Worm (Caenorhabditis elegans): ENCODE results near the gene K10B3.5.

K10B3.5 gene

DNA sequence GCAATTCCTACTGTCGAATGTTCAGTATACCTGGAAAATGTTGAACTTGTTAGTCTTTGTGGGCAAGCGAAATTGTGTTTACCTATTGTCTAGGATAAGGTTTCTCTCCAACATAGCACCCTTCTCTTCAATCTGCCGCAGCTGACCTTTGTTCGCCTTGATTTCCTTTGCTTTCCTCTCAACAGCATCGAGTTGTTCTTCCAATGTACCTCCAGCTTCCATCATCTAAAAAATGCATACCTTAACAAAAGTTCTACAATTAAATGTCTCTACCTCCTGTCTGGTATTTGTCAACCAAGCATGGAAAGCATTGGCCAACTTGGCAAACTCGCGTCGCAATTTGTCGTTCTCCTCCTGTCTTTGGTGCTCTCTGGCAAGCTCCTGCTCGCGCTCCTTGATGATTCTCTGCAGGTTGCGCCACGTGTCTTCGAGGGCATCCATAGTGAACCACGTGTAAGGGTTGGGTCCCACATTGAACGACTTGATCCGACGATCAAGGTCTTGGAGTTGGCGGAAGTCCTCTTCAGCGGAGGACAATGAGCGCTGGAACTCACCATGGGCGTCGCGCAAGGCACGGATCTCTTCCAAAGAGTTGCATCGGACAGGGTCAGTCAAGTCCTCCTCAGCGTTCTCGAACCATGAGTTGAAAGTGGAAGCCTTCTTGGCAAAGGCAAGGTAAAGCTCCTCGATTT, 12.5 kb upstream of the K10B3.5 start:
- TF ChIP-seq ama-1 (optimal IDR thresholded peaks at IDR 0.05) (peak; percentile 39), tbx-37 (GFP tag; conservative IDR thresholded peaks at IDR 0.05) (no peak), hnd-1 (tag; optimal IDR thresholded peaks at IDR 0.05) (no peak)

DNA sequence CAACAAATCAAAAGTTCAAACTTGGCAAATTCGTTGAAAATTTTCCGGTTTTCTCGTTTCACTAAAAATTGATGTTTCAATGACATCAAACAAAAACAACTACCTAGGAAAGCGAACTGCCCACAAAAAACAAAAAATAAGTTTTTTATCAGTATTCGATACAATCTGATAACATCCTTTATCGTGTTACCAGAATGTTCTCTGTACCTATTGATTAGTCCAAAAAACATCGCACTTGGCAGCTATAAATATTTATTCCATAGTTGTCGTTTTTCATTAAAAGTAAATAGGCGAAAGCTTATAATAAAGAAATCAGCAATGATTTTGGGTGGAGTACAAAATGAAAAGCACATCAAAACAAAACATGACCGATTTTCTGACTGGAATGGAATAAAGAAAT, 10.9 kb upstream of the K10B3.5 start:
- TF ChIP-seq sea-1 (GFP tag; conservative IDR thresholded peaks at IDR 0.05), result no peak
- peak; percentile 40 for TF ChIP-seq ama-1 (optimal IDR thresholded peaks at IDR 0.05)

- TF ChIP-seq ceh-13 (GFP tag; optimal IDR thresholded peaks at IDR 0.05) (no peak), flt-1 (GFP tag; IDR thresholded peaks at IDR 0.05) (no peak), aly-1 (tag; optimal IDR thresholded peaks at IDR 0.05) (no peak), pes-1 (GFP tag; IDR thresholded peaks at IDR 0.05) (peak; percentile 52; the same call in 1 of the 2 replicates), ceh-36 (tag; optimal IDR thresholded peaks at IDR 0.05) (no peak), ets-7 (tag; optimal IDR thresholded peaks at IDR 0.05) (no peak), hmbx-1 (tag; optimal IDR thresholded peaks at IDR 0.05) (no peak), tbx-37 (GFP tag; conservative IDR thresholded peaks at IDR 0.05) (no peak), sea-1 (GFP tag; conservative IDR thresholded peaks at IDR 0.05) (no peak), tbx-11 (GFP tag; IDR thresholded peaks at IDR 0.05) (no peak), ama-1 (optimal IDR thresholded peaks at IDR 0.05) (no peak), B0310.2 (tag; optimal IDR thresholded peaks at IDR 0.05) (no peak), scrt-1 (GFP tag; IDR thresholded peaks at IDR 0.05) (no peak), F13C5.2 (tag; optimal IDR thresholded peaks at IDR 0.05) (peak; percentile 30), hnd-1 (tag; optimal IDR thresholded peaks at IDR 0.05) (no peak), tra-4 (tag; optimal IDR thresholded peaks at IDR 0.05) (no peak), hmg-4 (GFP tag; optimal IDR thresholded peaks at IDR 0.05) (peak; percentile 21)
Measured at ce11 chrX:3116033-3116876, 10.0 kb upstream of the K10B3.5 start, which contains the start of gene mai-1. mai-1 (minus strand) TSS chrX:3116589.

- TF ChIP-seq F13C5.2 (tag; optimal IDR thresholded peaks at IDR 0.05) (no peak), tbx-37 (GFP tag; conservative IDR thresholded peaks at IDR 0.05) (no peak), hmbx-1 (tag; optimal IDR thresholded peaks at IDR 0.05) (no peak), hmg-4 (GFP tag; optimal IDR thresholded peaks at IDR 0.05) (no peak), ceh-13 (GFP tag; optimal IDR thresholded peaks at IDR 0.05) (no peak), tbx-11 (GFP tag; IDR thresholded peaks at IDR 0.05) (no peak), tra-4 (tag; optimal IDR thresholded peaks at IDR 0.05) (no peak), ets-7 (tag; optimal IDR thresholded peaks at IDR 0.05) (no peak), B0310.2 (tag; optimal IDR thresholded peaks at IDR 0.05) (no peak), sea-1 (GFP tag; conservative IDR thresholded peaks at IDR 0.05) (no peak), pes-1 (GFP tag; IDR thresholded peaks at IDR 0.05) (no peak), flt-1 (GFP tag; IDR thresholded peaks at IDR 0.05) (no peak), scrt-1 (GFP tag; IDR thresholded peaks at IDR 0.05) (no peak), aly-1 (tag; optimal IDR thresholded peaks at IDR 0.05) (no peak)
Measured at ce11 chrX:3115134-3116032, 9.1 kb upstream of the K10B3.5 start.

ce11 chrX:3114306-3115133, 8.2 kb upstream of the K10B3.5 start, which contains the start of gene gpd-2:
gpd-2 (minus strand) TSS chrX:3114689.
- TF ChIP-seq ceh-36 (tag; optimal IDR thresholded peaks at IDR 0.05) (no peak), tbx-37 (GFP tag; conservative IDR thresholded peaks at IDR 0.05) (no peak), ceh-13 (GFP tag; optimal IDR thresholded peaks at IDR 0.05) (no peak), flt-1 (GFP tag; IDR thresholded peaks at IDR 0.05) (no peak), hmbx-1 (tag; optimal IDR thresholded peaks at IDR 0.05) (no peak), scrt-1 (GFP tag; IDR thresholded peaks at IDR 0.05) (no peak), ama-1 (optimal IDR thresholded peaks at IDR 0.05) (no peak), hnd-1 (tag; optimal IDR thresholded peaks at IDR 0.05) (no peak), tbx-11 (GFP tag; IDR thresholded peaks at IDR 0.05) (no peak), aly-1 (tag; optimal IDR thresholded peaks at IDR 0.05) (no peak), hmg-4 (GFP tag; optimal IDR thresholded peaks at IDR 0.05) (no peak), tra-4 (tag; optimal IDR thresholded peaks at IDR 0.05) (no peak), F13C5.2 (tag; optimal IDR thresholded peaks at IDR 0.05) (no peak), ets-7 (tag; optimal IDR thresholded peaks at IDR 0.05) (no peak), pes-1 (GFP tag; IDR thresholded peaks at IDR 0.05) (no peak)

ce11 chrX:3112946-3113427, 6.7 kb upstream of the K10B3.5 start, which contains the start of gene gpd-3:
gpd-3 (minus strand) TSS chrX:3113341.
- TF ChIP-seq ets-7 (tag; optimal IDR thresholded peaks at IDR 0.05), result no peak
- TF ChIP-seq F13C5.2 (tag; optimal IDR thresholded peaks at IDR 0.05), result no peak
- TF ChIP-seq tra-4 (tag; optimal IDR thresholded peaks at IDR 0.05), result no peak
- TF ChIP-seq ceh-13 (GFP tag; optimal IDR thresholded peaks at IDR 0.05), result no peak
- no peak for TF ChIP-seq ama-1 (optimal IDR thresholded peaks at IDR 0.05)
- no peak for TF ChIP-seq B0310.2 (tag; optimal IDR thresholded peaks at IDR 0.05)
- TF ChIP-seq tbx-37 (GFP tag; conservative IDR thresholded peaks at IDR 0.05), result no peak
- TF ChIP-seq hnd-1 (tag; optimal IDR thresholded peaks at IDR 0.05), result no peak
- TF ChIP-seq aly-1 (tag; optimal IDR thresholded peaks at IDR 0.05), result no peak
- TF ChIP-seq tbx-11 (GFP tag; IDR thresholded peaks at IDR 0.05), result no peak
- no peak for TF ChIP-seq ceh-36 (tag; optimal IDR thresholded peaks at IDR 0.05)
- TF ChIP-seq flt-1 (GFP tag; IDR thresholded peaks at IDR 0.05), result no peak
- no peak for TF ChIP-seq pes-1 (GFP tag; IDR thresholded peaks at IDR 0.05)

Data from whole organism, early embryonic.